Fruit fly (Drosophila melanogaster) whole organism, embryonic: ENCODE data around the gene toy.

Experiments used
- Adf1 ChIP-seq: fragments of 200-800 bp; sonication (Bioruptor generic); IDR thresholded peaks from 2 replicates; pipeline ENCODE4 v1.3.6; 2022; ENCODE audit warnings: missing biosample characterization, missing genetic modification characterization
- Aef1 ChIP-seq: fragments of 200-800 bp; sonication (Bioruptor generic); IDR thresholded peaks from 3 replicates; pipeline ENCODE4 v1.3.6; 2022; ENCODE audit warnings: missing biosample characterization, missing genetic modification characterization
- CG12219 ChIP-seq: fragments of 200-800 bp; sonication (Bioruptor generic); optimal IDR thresholded peaks from 3 replicates; lab custom pipeline; 2018; ENCODE audit warnings: missing biosample characterization, mild to moderate bottlenecking, missing genetic modification characterization
- CG12299 ChIP-seq: fragments of 200-800 bp; sonication (Bioruptor generic); optimal IDR thresholded peaks from 2 replicates; lab custom pipeline; 2018; ENCODE audit warnings: missing biosample characterization, mild to moderate bottlenecking, missing genetic modification characterization
- CG12769 ChIP-seq: fragments of 200-800 bp; sonication (Bioruptor generic); optimal IDR thresholded peaks from 2 replicates; lab custom pipeline; 2019; ENCODE audit warnings: missing biosample characterization, mild to moderate bottlenecking, missing genetic modification characterization, moderate library complexity
- CG1603 ChIP-seq: fragments of 200-800 bp; sonication (Bioruptor generic); optimal IDR thresholded peaks from 2 replicates; lab custom pipeline; 2019; ENCODE audit warnings: missing biosample characterization, mild to moderate bottlenecking, missing genetic modification characterization, moderate library complexity
- CG17802 ChIP-seq: fragments of 200-800 bp; sonication (Bioruptor generic); optimal IDR thresholded peaks from 2 replicates; lab custom pipeline; 2018; ENCODE audit warnings: missing biosample characterization, mild to moderate bottlenecking, missing genetic modification characterization, moderate library complexity
- CG17912 ChIP-seq: fragments of 200-800 bp; sonication (Bioruptor generic); optimal IDR thresholded peaks from 2 replicates; lab custom pipeline; 2018; ENCODE audit warnings: missing biosample characterization, mild to moderate bottlenecking, missing genetic modification characterization
- CG18476 ChIP-seq: fragments of 200-800 bp; sonication (Bioruptor generic); optimal IDR thresholded peaks from 2 replicates; lab custom pipeline; 2016; ENCODE audit warnings: missing biosample characterization, mild to moderate bottlenecking, missing genetic modification characterization
- CG2120 ChIP-seq: fragments of 200-800 bp; sonication (Bioruptor generic); optimal IDR thresholded peaks from 3 replicates; lab custom pipeline; 2016; ENCODE audit warnings: missing biosample characterization, missing genetic modification characterization
- CG2678 ChIP-seq: fragments of 200-800 bp; sonication (Bioruptor generic); optimal IDR thresholded peaks from 3 replicates; lab custom pipeline; 2019; ENCODE audit warnings: missing biosample characterization, mild to moderate bottlenecking, missing genetic modification characterization, moderate library complexity
- CG30431 ChIP-seq: fragments of 200-800 bp; sonication (Bioruptor generic); optimal IDR thresholded peaks from 2 replicates; lab custom pipeline; 2017; ENCODE audit warnings: missing biosample characterization, missing genetic modification characterization
- CG3065 ChIP-seq: fragments of 200-800 bp; sonication (Bioruptor generic); optimal IDR thresholded peaks from 2 replicates; lab custom pipeline; 2016; ENCODE audit warnings: missing biosample characterization, missing genetic modification characterization
- CG32532 ChIP-seq: fragments of 200-800 bp; sonication (Bioruptor generic); IDR thresholded peaks from 2 replicates; pipeline ENCODE4 v1.3.6; 2022; ENCODE audit warnings: missing biosample characterization, missing genetic modification characterization
- CG3847 ChIP-seq: fragments of 200-800 bp; sonication (Bioruptor generic); IDR thresholded peaks from 2 replicates; pipeline ENCODE4 v1.3.6; 2022; ENCODE audit warnings: missing biosample characterization, missing genetic modification characterization
- CG4282 ChIP-seq: fragments of 200-800 bp; sonication (Bioruptor generic); optimal IDR thresholded peaks from 2 replicates; lab custom pipeline; 2016; ENCODE audit warnings: missing biosample characterization, missing genetic modification characterization
- CG7556 ChIP-seq: fragments of 200-800 bp; sonication (Bioruptor generic); optimal IDR thresholded peaks from 2 replicates; lab custom pipeline; 2017; ENCODE audit warnings: missing biosample characterization, mild to moderate bottlenecking, missing genetic modification characterization
- CG8359 ChIP-seq: fragments of 200-800 bp; sonication (Bioruptor generic); optimal IDR thresholded peaks from 2 replicates; lab custom pipeline; 2017; ENCODE audit warnings: missing biosample characterization, mild to moderate bottlenecking, missing genetic modification characterization, borderline replicate concordance
- CG8388 ChIP-seq: fragments of 200-800 bp; sonication (Bioruptor generic); optimal IDR thresholded peaks from 2 replicates; lab custom pipeline; 2019; ENCODE audit warnings: missing biosample characterization, mild to moderate bottlenecking, missing genetic modification characterization, moderate library complexity
- CG9876 ChIP-seq: fragments of 200-800 bp; sonication (Bioruptor generic); optimal IDR thresholded peaks from 2 replicates; lab custom pipeline; 2016; ENCODE audit warnings: missing biosample characterization, missing genetic modification characterization
- Chrac-16 ChIP-seq: fragments of 200-800 bp; sonication (Bioruptor generic); optimal IDR thresholded peaks from 3 replicates; lab custom pipeline; 2016; ENCODE audit warnings: missing biosample characterization, missing genetic modification characterization
- Dll ChIP-seq: fragments of 200-800 bp; sonication (Bioruptor generic); IDR thresholded peaks from 4 replicates; pipeline ENCODE4 v1.3.6; 2022; ENCODE audit warnings: missing biosample characterization, missing genetic modification characterization; ENCODE audit not compliant: partially characterized antibody
- Doc2 ChIP-seq: fragments of 200-800 bp; sonication (Bioruptor generic); IDR thresholded peaks from 2 replicates; pipeline ENCODE4 v1.3.6; 2022; ENCODE audit warnings: missing biosample characterization, missing genetic modification characterization
- Dref ChIP-seq: fragments of 200-800 bp; sonication (Bioruptor generic); IDR thresholded peaks from 2 replicates; pipeline ENCODE4 v1.3.6; 2022; ENCODE audit warnings: missing biosample characterization, missing genetic modification characterization
- Ets65A ChIP-seq: fragments of 200-800 bp; sonication (Bioruptor generic); peaks from one replicate; lab custom pipeline; 2016; ENCODE audit warnings: missing biosample characterization, missing genetic modification characterization
- Ets97D ChIP-seq: fragments of 200-800 bp; sonication (Bioruptor generic); optimal IDR thresholded peaks from 3 replicates; lab custom pipeline; 2016; ENCODE audit warnings: missing biosample characterization, missing genetic modification characterization
- Mad ChIP-seq: fragments of 200-800 bp; sonication (Bioruptor generic); optimal IDR thresholded peaks from 2 replicates; lab custom pipeline; 2016; ENCODE audit warnings: missing biosample characterization, missing genetic modification characterization
- Med ChIP-seq: fragments of 200-800 bp; sonication (Bioruptor generic); peaks from one replicate; lab custom pipeline; 2016; ENCODE audit warnings: missing biosample characterization, missing genetic modification characterization, mild to moderate bottlenecking, inconsistent platforms, moderate library complexity
- Oaz ChIP-seq: fragments of 200-800 bp; sonication (Bioruptor generic); IDR thresholded peaks from 2 replicates; pipeline ENCODE4 v1.3.6; 2022; ENCODE audit warnings: missing biosample characterization, missing genetic modification characterization
- YL-1 ChIP-seq: fragments of 200-800 bp; sonication (Bioruptor generic); optimal IDR thresholded peaks from 3 replicates; lab custom pipeline; 2017; ENCODE audit warnings: missing biosample characterization, mild to moderate bottlenecking, missing genetic modification characterization
- amos ChIP-seq: fragments of 200-800 bp; sonication (Bioruptor generic); IDR thresholded peaks from 2 replicates; pipeline ENCODE4 v1.3.6; 2022; ENCODE audit warnings: missing biosample characterization, missing genetic modification characterization; ENCODE audit not compliant: partially characterized antibody
- bbx ChIP-seq: fragments of 200-800 bp; sonication (Bioruptor generic); IDR thresholded peaks from 2 replicates; pipeline ENCODE4 v1.3.6; 2022; ENCODE audit warnings: missing biosample characterization, missing genetic modification characterization; ENCODE audit not compliant: partially characterized antibody
- chif ChIP-seq, 2 experiments: fragments of 200-800 bp; sonication (Bioruptor generic); optimal IDR thresholded peaks; 3 replicates each; lab custom pipeline; 2016; ENCODE audit warnings: missing biosample characterization in 2 of 2, missing genetic modification characterization in 2 of 2
- chn ChIP-seq: fragments of 200-800 bp; sonication (Bioruptor generic); optimal IDR thresholded peaks from 2 replicates; lab custom pipeline; 2016; ENCODE audit warnings: missing biosample characterization, missing genetic modification characterization
- crol ChIP-seq: fragments of 200-800 bp; sonication (Bioruptor generic); IDR thresholded peaks from 2 replicates; pipeline ENCODE4 v1.3.6; 2022; ENCODE audit warnings: missing biosample characterization, missing genetic modification characterization
- cwo ChIP-seq: fragments of 200-800 bp; sonication (Bioruptor generic); optimal IDR thresholded peaks from 3 replicates; lab custom pipeline; 2017; ENCODE audit warnings: missing biosample characterization, missing genetic modification characterization, mild to moderate bottlenecking, moderate library complexity, missing genetic modification reagents
- en ChIP-seq: fragments of 200-800 bp; sonication (Bioruptor generic); optimal IDR thresholded peaks from 2 replicates; lab custom pipeline; 2016; ENCODE audit warnings: missing biosample characterization, missing genetic modification characterization
- fd96Cb ChIP-seq: fragments of 200-800 bp; sonication (Bioruptor generic); optimal IDR thresholded peaks from 2 replicates; lab custom pipeline; 2018; ENCODE audit warnings: missing biosample characterization, mild to moderate bottlenecking, missing genetic modification characterization, moderate library complexity
- nerfin-2 ChIP-seq: fragments of 200-800 bp; sonication (Bioruptor generic); IDR thresholded peaks from 2 replicates; pipeline ENCODE4 v1.3.6; 2022; ENCODE audit warnings: missing biosample characterization, missing genetic modification characterization; ENCODE audit not compliant: partially characterized antibody
- nmo ChIP-seq: fragments of 200-800 bp; sonication (Bioruptor generic); optimal IDR thresholded peaks from 2 replicates; lab custom pipeline; 2018; ENCODE audit warnings: missing biosample characterization, mild to moderate bottlenecking, missing genetic modification characterization, moderate library complexity
- nom ChIP-seq: fragments of 200-800 bp; sonication (Bioruptor generic); optimal IDR thresholded peaks from 2 replicates; lab custom pipeline; 2017; ENCODE audit warnings: missing biosample characterization, missing genetic modification characterization, mild to moderate bottlenecking, moderate library complexity, missing genetic modification reagents
- otp ChIP-seq: fragments of 200-800 bp; sonication (Bioruptor generic); IDR thresholded peaks from 3 replicates; pipeline ENCODE4, ENCODE4 v1.3.6; 2022; ENCODE audit warnings: missing biosample characterization, missing genetic modification characterization
- pfk ChIP-seq: fragments of 200-800 bp; sonication (Bioruptor generic); optimal IDR thresholded peaks from 2 replicates; lab custom pipeline; 2018; ENCODE audit warnings: missing biosample characterization, mild to moderate bottlenecking, missing genetic modification characterization, moderate library complexity
- seq ChIP-seq: fragments of 200-800 bp; sonication (Bioruptor generic); IDR thresholded peaks from 2 replicates; pipeline ENCODE4 v1.3.6; 2022; ENCODE audit warnings: missing biosample characterization, missing genetic modification characterization
- sim ChIP-seq: fragments of 200-800 bp; sonication (Bioruptor generic); IDR thresholded peaks from 2 replicates; pipeline ENCODE4 v1.3.6; 2022; ENCODE audit warnings: missing biosample characterization, missing genetic modification characterization
- slbo ChIP-seq: fragments of 200-800 bp; sonication (Bioruptor generic); IDR thresholded peaks from 2 replicates; pipeline ENCODE4 v1.3.6; 2022; ENCODE audit warnings: missing biosample characterization, missing genetic modification characterization
- slou ChIP-seq: fragments of 200-800 bp; sonication (Bioruptor generic); optimal IDR thresholded peaks from 3 replicates; lab custom pipeline; 2016; ENCODE audit warnings: missing biosample characterization, missing genetic modification characterization
- stc ChIP-seq: fragments of 200-800 bp; sonication (Bioruptor generic); IDR thresholded peaks from 2 replicates; pipeline ENCODE4 v1.3.6; 2022; ENCODE audit warnings: missing biosample characterization, missing genetic modification characterization
- tgo ChIP-seq: fragments of 200-800 bp; sonication (Bioruptor generic); IDR thresholded peaks from 3 replicates; pipeline ENCODE4 v1.3.6; 2022; ENCODE audit warnings: missing biosample characterization, missing genetic modification characterization
- tna ChIP-seq: fragments of 200-800 bp; sonication (Bioruptor generic); IDR thresholded peaks from 2 replicates; pipeline ENCODE4 v1.3.6; 2022; ENCODE audit warnings: missing biosample characterization, missing genetic modification characterization; ENCODE audit not compliant: partially characterized antibody
- wek ChIP-seq: fragments of 200-800 bp; sonication (Bioruptor generic); optimal IDR thresholded peaks from 3 replicates; lab custom pipeline; 2018; ENCODE audit warnings: missing biosample characterization, mild to moderate bottlenecking, missing genetic modification characterization, moderate library complexity

The toy gene

DNA sequence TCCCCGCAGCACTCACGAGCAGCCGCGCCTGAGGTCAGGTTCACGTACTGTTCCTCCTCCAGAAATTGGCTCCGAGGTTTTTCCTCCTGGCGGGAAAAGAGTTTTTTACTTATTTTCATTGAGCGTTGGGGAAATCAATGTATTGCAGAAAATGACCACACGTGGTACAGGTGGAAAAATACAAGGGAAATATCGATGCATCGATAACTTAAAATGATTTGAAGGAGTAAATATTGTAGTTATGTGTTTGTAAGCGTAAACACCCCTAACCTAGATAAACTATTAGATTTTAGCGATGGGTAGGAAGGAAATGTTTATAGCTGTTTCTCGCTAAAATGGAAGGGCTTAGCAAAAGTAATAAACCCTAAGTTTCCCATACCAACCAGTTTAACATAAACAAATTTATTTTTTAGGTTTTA is 41.2 kb downstream of the toy start (continued):
- TF ChIP-seq slbo (GFP tag; lab: Robert Waterston, UW): peak; percentile 70; the same call in 1 of the 2 replicates
- no peak for TF ChIP-seq tna (GFP tag; lab: Robert Waterston, UW)
- peak; percentile 52 for TF ChIP-seq pfk (GFP tag; lab: Kevin White, UChicago)
- no peak for TF ChIP-seq CG8359
- TF ChIP-seq Mad: no peak
- TF ChIP-seq bbx (GFP tag; lab: Robert Waterston, UW): peak; percentile 76
- TF ChIP-seq CG9876 (GFP tag; lab: Kevin White, UChicago): peak; percentile 33
- peak; percentile 31; the same call in 1 of the 3 replicates for TF ChIP-seq Aef1 (GFP tag; lab: Robert Waterston, UW)
- TF ChIP-seq CG3065 (GFP tag; lab: Kevin White, UChicago): no peak
- TF ChIP-seq chn (GFP tag; lab: Kevin White, UChicago): no peak
- TF ChIP-seq Ets65A (GFP tag; lab: Kevin White, UChicago): peak; percentile 93
- TF ChIP-seq CG3847 (GFP tag; lab: Robert Waterston, UW): no peak
- TF ChIP-seq CG32532 (GFP tag; lab: Robert Waterston, UW): no peak; the same call in 1 of the 2 replicates
- peak; percentile 96 for TF ChIP-seq CG17802
- no peak for TF ChIP-seq sim (GFP tag; lab: Robert Waterston, UW)
- TF ChIP-seq nerfin-2 (GFP tag; lab: Robert Waterston, UW): peak; percentile 67
- TF ChIP-seq CG12299: no peak
- peak; percentile 92 for TF ChIP-seq wek (GFP tag; lab: Kevin White, UChicago)
- peak; percentile 35 for TF ChIP-seq Med (GFP tag; lab: Kevin White, UChicago)
- peak; percentile 76; the same call in 1 of the 2 replicates for TF ChIP-seq amos (GFP tag; lab: Robert Waterston, UW)
- peak; percentile 74 for TF ChIP-seq Dref
- TF ChIP-seq Chrac-16 (GFP tag; lab: Kevin White, UChicago): peak; percentile 37
- no peak for TF ChIP-seq cwo (GFP tag; lab: Kevin White, UChicago)
- TF ChIP-seq nmo: peak; percentile 47
- peak; percentile 0 for TF ChIP-seq CG8388
- peak; percentile 24 for TF ChIP-seq fd96Cb (tag; lab: Kevin White, UChicago)
- no peak for TF ChIP-seq nom (GFP tag; lab: Kevin White, UChicago)
- peak; percentile 82 for TF ChIP-seq CG1603 (tag; lab: Kevin White, UChicago)
- peak; percentile 51 for TF ChIP-seq YL-1
- TF ChIP-seq chif (GFP tag; optimal IDR thresholded peaks at IDR 0.05; lab: Kevin White, UChicago): peak in 1 of 2 experiments; percentile 41
- TF ChIP-seq CG17912 (GFP tag; lab: Kevin White, UChicago): peak; percentile 58
- no peak for TF ChIP-seq CG12219 (GFP tag; lab: Kevin White, UChicago)
- TF ChIP-seq Ets97D: peak; percentile 6
- no peak for TF ChIP-seq CG18476 (GFP tag; lab: Kevin White, UChicago)
- no peak for TF ChIP-seq CG2678 (tag; lab: Kevin White, UChicago)
- no peak for TF ChIP-seq Adf1 (GFP tag; lab: Robert Waterston, UW)
- no peak for TF ChIP-seq seq (GFP tag; lab: Robert Waterston, UW)
- TF ChIP-seq slou (GFP tag; lab: Kevin White, UChicago): no peak
- no peak for TF ChIP-seq CG30431 (GFP tag; lab: Kevin White, UChicago)
- no peak for TF ChIP-seq en (GFP tag; lab: Kevin White, UChicago)
- peak; percentile 66 for TF ChIP-seq Dll (GFP tag; lab: Robert Waterston, UW)
- no peak for TF ChIP-seq otp (GFP tag; lab: Robert Waterston, UW)
- TF ChIP-seq CG7556 (GFP tag; lab: Kevin White, UChicago): no peak
- no peak for TF ChIP-seq crol (GFP tag; lab: Robert Waterston, UW)
- peak; percentile 49 for TF ChIP-seq CG2120 (GFP tag; lab: Kevin White, UChicago)
- TF ChIP-seq CG4282 (GFP tag; lab: Kevin White, UChicago): no peak
- no peak for TF ChIP-seq Doc2 (GFP tag; lab: Robert Waterston, UW)
- TF ChIP-seq CG12769 (tag; lab: Kevin White, UChicago): peak; percentile 8
- TF ChIP-seq stc (GFP tag; lab: Robert Waterston, UW): no peak
- 0 out of 3 replicates have a peak, but pooled peaks have one; percentile 25 for TF ChIP-seq tgo
- no peak for TF ChIP-seq Oaz (GFP tag; lab: Robert Waterston, UW)
